Fruit fly (Drosophila melanogaster): ENCODE data around the gene RfC4.

- no peak for TF ChIP-seq CG6808 (GFP tag; optimal IDR thresholded peaks at IDR 0.05)
- no peak for TF ChIP-seq Blimp-1 (GFP tag; optimal IDR thresholded peaks at IDR 0.05)
- no peak for TF ChIP-seq dsx (GFP tag; optimal IDR thresholded peaks at IDR 0.05; ENCODE audit: poor library complexity, severe bottlenecking)
- no peak for TF ChIP-seq lz (GFP tag; optimal IDR thresholded peaks at IDR 0.05)
- TF ChIP-seq CG16779 (tag; optimal IDR thresholded peaks at IDR 0.05), result no peak
- TF ChIP-seq Sox15 (GFP tag; optimal IDR thresholded peaks at IDR 0.05), result no peak
- TF ChIP-seq Gug (GFP tag; IDR thresholded peaks at IDR 0.05), result no peak
- no peak for TF ChIP-seq CG15336 (GFP tag; IDR thresholded peaks at IDR 0.05)
- no peak for TF ChIP-seq CG6792 (GFP tag; optimal IDR thresholded peaks at IDR 0.05)
- TF ChIP-seq fd59A (GFP tag; optimal IDR thresholded peaks at IDR 0.05), result no peak
- TF ChIP-seq CG9139 (GFP tag; optimal IDR thresholded peaks at IDR 0.05), result no peak
These were observed 10.1 kb downstream of the RfC4 start for dm6 chr3L:4125709-4126108.

Measured in whole organism, prepupa.